Fruit fly (Drosophila melanogaster): ENCODE data around the gene CG5139.
A peak's percentile ranks its signal among the peaks of the same experiment; 100 is the strongest.

CG5139 gene

DNA sequence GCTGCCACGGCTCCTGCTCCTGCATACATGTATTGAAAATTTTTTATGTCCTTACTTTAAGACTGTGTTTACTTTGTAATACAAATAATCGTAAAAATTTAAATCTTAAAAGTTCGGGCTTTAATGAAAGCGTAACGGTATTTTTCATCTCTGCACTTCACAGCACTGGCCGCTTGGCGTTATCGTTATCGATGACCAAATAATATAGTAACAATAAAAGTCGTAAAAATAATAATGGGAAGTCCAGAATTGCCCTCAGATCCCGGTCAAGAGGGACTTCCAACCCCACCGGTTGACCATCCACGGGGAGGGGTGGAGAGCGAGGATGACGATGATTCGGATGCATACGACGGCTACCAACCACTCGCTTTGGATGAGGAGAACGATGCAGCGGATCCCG is 32.7 kb downstream of the CG5139 start, which contains the start of gene CG14341:
TSS of gene CG14341 (plus strand) at position 181 of the 400 bp plus-strand sequence.
- TF ChIP-seq CG1621 (tag; optimal IDR thresholded peaks at IDR 0.05), result no peak
- peak; percentile 66 for TF ChIP-seq svp (GFP tag)
- TF ChIP-seq ss (GFP tag; optimal IDR thresholded peaks at IDR 0.05), result no peak
- peak; percentile 26 for TF ChIP-seq esn (GFP tag; optimal IDR thresholded peaks at IDR 0.05)

DNA sequence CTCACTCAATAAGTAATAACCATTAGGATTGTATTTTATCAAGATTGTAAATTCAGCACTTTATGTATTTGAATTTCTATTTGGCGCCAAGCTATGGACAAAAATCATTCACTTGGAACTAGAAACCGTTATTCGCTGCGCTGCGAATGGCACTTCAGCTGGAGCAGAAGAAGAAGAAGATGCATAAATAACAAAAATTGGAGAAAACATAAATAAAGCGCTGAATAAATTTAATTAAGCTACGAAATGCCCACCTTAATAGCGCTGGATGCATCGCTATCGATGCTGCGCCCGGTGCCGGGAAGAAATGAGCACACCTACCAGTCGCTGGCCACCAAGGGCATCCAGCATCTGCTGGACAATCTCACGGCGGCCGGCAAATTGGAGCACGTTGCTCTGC is 34.8 kb downstream of the CG5139 start, which contains the start of gene IntS14:
TSS of gene IntS14 (plus strand) at position 150 of the 400 bp plus-strand sequence.
- TF ChIP-seq CG10631 (GFP tag; optimal IDR thresholded peaks at IDR 0.05), result no peak

DNA sequence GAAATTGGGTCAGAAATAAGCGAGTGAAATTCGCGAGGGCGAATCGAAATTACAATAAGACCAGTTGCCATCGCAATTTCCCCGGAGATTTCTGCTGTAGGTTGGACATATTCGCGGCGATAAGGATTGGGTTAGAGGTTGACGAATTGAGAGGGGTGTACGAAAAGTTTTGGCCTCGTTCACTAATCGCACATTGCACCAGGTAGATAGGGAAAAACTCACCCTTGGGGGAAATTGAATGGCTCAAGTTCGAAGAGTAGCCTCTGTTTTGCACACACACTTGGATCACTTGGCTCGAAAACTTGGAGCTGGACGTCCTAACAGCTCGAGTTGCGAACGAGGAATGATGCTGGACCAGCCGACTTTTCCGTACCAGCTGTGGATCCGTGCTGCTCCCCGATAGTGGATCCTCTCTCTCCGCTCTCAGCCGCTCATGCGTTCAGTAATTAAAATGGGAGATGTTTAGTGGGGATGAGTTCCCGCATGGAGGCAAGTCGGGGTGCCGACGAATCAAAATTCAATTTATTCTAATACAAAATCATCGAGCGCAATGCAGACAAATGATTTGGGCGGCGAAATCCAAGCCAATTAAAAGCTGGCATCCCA is 35.4 kb downstream of the CG5139 start, which contains the start of gene CG5080:
TSS of gene CG5080 (minus strand) at position 349 of the 606 bp plus-strand sequence.
- TF ChIP-seq Eip75B (GFP tag; optimal IDR thresholded peaks at IDR 0.05) (peak; percentile 14), Eip78C (GFP tag) (peak; percentile 60), CG3032 (tag; optimal IDR thresholded peaks at IDR 0.05) (no peak), Smox (GFP tag; optimal IDR thresholded peaks at IDR 0.05) (no peak), vri (GFP tag; optimal IDR thresholded peaks at IDR 0.05) (no peak), svp (GFP tag) (peak; percentile 100), topi (GFP tag; optimal IDR thresholded peaks at IDR 0.05) (no peak), acj6 (GFP tag; optimal IDR thresholded peaks at IDR 0.05) (no peak)

DNA sequence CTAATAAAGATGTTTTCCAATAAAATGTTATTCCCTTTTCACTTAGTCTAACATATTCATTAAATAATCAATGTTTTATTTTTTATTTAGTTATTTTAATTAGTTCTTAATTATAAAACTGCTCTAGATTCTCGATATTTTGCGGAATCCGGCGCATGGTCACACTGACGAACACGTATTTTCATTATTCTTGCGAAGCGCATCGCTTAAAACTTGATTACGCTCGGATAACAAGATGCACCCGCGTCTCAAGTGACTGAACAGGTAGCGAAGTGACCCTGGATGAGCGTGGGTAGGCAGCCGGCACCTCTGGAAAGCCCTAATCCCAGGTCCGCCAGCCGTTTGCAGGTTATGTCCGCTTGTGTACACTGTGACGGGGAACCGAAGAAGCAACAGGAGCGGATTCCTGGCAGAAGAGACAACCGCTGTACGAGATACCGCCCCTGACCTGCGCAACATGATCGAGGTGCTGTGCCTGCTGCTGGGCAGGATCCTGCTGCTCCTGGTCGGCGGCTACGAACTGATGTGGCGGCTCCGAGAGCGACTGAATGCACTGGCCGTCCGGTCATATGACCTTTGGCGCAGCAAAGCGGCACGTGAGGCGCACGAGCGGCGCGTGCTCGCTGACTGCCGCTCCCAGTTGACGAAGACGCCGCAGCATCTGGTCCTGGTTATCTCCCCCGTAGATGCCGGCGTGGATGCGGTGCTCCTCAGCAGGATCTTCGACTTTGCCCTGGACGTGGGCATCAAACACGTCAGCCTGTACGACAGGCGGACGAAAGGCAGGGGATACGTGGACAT is 40.3 kb downstream of the CG5139 start, which contains the start of gene Tango14:
TSS of gene Tango14 (plus strand) at position 143 of the 801 bp plus-strand sequence.
- no peak for TF ChIP-seq Sox14 (GFP tag; optimal IDR thresholded peaks at IDR 0.05)
- TF ChIP-seq eg (GFP tag; IDR thresholded peaks at IDR 0.05), result peak; percentile 35; the same call in 1 of the 3 replicates
- no peak for TF ChIP-seq fkh (GFP tag; optimal IDR thresholded peaks at IDR 0.05)
- TF ChIP-seq CG9139 (GFP tag; optimal IDR thresholded peaks at IDR 0.05), result no peak
- TF ChIP-seq svp (GFP tag), result peak; percentile 35
- no peak for TF ChIP-seq CG32006 (GFP tag; optimal IDR thresholded peaks at IDR 0.05)
- TF ChIP-seq CG11294 (GFP tag; IDR thresholded peaks at IDR 0.05), result no peak
- no peak for TF ChIP-seq fd59A (GFP tag; optimal IDR thresholded peaks at IDR 0.05)
- no peak for TF ChIP-seq Sox15 (GFP tag; optimal IDR thresholded peaks at IDR 0.05)
- TF ChIP-seq dsx (GFP tag; optimal IDR thresholded peaks at IDR 0.05; ENCODE audit: poor library complexity, severe bottlenecking), result no peak

DNA sequence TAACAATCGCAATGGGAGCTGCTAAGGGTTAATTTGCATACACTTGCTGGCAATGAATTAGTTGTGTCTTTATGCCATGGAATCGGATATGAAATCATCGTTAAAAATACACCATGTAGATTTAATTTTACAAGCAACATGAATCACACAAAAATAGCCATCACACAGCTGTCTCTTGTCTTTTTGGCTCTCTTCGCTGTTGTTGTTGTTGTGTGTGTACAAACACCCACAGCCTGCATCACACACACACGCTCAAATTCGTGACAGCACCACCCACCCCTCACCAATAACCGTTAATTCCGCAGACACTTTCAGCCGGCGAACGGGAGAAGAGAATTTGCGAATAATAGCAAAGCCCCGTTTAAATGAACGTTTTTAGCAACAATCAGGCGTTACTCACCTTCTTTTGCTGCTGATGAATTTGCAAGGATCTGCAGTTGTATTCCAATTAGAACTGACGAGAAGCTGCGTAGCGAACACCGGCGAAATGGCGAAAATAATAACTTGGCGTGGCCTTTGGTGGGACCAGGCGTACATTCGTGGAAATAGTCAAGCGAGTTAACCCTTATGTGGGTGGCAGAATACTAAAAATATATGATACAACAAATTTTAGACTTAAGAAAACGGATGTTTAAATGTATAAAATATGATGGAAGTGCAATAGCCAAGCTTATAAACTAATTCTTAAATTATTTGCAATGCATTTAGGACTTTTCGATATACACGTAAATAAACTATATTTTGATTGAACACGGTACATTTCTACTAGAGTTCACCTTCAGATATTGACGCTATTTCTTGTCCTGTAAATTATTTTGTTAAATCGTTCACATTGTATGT is 41.2 kb downstream of the CG5139 start, which contains the start of gene capt:
TSS of gene capt (minus strand) at position 584 of the 840 bp plus-strand sequence.
- TF ChIP-seq Lpt (GFP tag; optimal IDR thresholded peaks at IDR 0.05), result no peak
- peak; percentile 33 for TF ChIP-seq Ets96B (tag; optimal IDR thresholded peaks at IDR 0.05)
- peak; percentile 33 to 50 for TF ChIP-seq ss (GFP tag; optimal IDR thresholded peaks at IDR 0.05)
- TF ChIP-seq CG8319 (GFP tag; optimal IDR thresholded peaks at IDR 0.05), result no peak
- TF ChIP-seq vri (GFP tag; optimal IDR thresholded peaks at IDR 0.05), result peak; percentile 18
- peak; percentile 51 for TF ChIP-seq CG3032 (tag; optimal IDR thresholded peaks at IDR 0.05)
- TF ChIP-seq CG34406 (GFP tag; optimal IDR thresholded peaks at IDR 0.05), result peak; percentile 27
- TF ChIP-seq CG6163 (GFP tag; IDR thresholded peaks at IDR 0.05), result peak; percentile 37; the same call in 1 of the 3 replicates
- TF ChIP-seq CG6792 (GFP tag; optimal IDR thresholded peaks at IDR 0.05), result no peak
- peak; percentile 30 for TF ChIP-seq fkh (GFP tag; optimal IDR thresholded peaks at IDR 0.05)
- peak; percentile 54 for TF ChIP-seq cyc (GFP tag; optimal IDR thresholded peaks at IDR 0.05)
- TF ChIP-seq salr (GFP tag; optimal IDR thresholded peaks at IDR 0.05), result no peak
- peak; percentile 66 for TF ChIP-seq Eip78C (GFP tag)
- peak; percentile 7 for TF ChIP-seq CG11902 (GFP tag; optimal IDR thresholded peaks at IDR 0.05)
- peak; percentile 7 for TF ChIP-seq CG6808 (GFP tag; optimal IDR thresholded peaks at IDR 0.05)
- peak; percentile 31 for TF ChIP-seq Sox102F (GFP tag; optimal IDR thresholded peaks at IDR 0.05)
- TF ChIP-seq Hr39 (GFP tag; optimal IDR thresholded peaks at IDR 0.05), result peak; percentile 66
- TF ChIP-seq CG31627 (GFP tag; optimal IDR thresholded peaks at IDR 0.05), result peak; percentile 65
- TF ChIP-seq Eip75B (GFP tag; optimal IDR thresholded peaks at IDR 0.05), result no peak
- TF ChIP-seq svp (GFP tag), result peak; percentile 74
- peak; percentile 30 for TF ChIP-seq esn (GFP tag; optimal IDR thresholded peaks at IDR 0.05)
- TF ChIP-seq Sox14 (GFP tag; optimal IDR thresholded peaks at IDR 0.05), result peak; percentile 33
- peak; percentile 55; the same call in 1 of the 3 replicates for TF ChIP-seq eg (GFP tag; IDR thresholded peaks at IDR 0.05)
- TF ChIP-seq CG11294 (GFP tag; IDR thresholded peaks at IDR 0.05), result no peak
- 0 out of 3 replicates have a peak, but pooled peaks have one; percentile 49 for TF ChIP-seq CG8119 (GFP tag; IDR thresholded peaks at IDR 0.05)
- no peak for TF ChIP-seq CG10631 (GFP tag; optimal IDR thresholded peaks at IDR 0.05)
- no peak for TF ChIP-seq Blimp-1 (GFP tag; optimal IDR thresholded peaks at IDR 0.05)
- TF ChIP-seq dsx (GFP tag; optimal IDR thresholded peaks at IDR 0.05; ENCODE audit: poor library complexity, severe bottlenecking), result no peak
